Worm (Caenorhabditis elegans) whole organism, mixed stage, embryonic: ENCODE measurements around the gene F29A7.6.

Experiments
- M03D4.4 ChIP-seq: sonication (generic microtip); optimal IDR thresholded peaks from 2 replicates; lab custom pipeline; 2017; ENCODE audit warnings: mild to moderate bottlenecking, missing genetic modification characterization, missing compliant biosample characterization
- bed-3 ChIP-seq: fragments of 200-800 bp; sonication (Bioruptor generic); optimal IDR thresholded peaks from 3 replicates; lab custom pipeline; 2018; ENCODE audit warnings: mild to moderate bottlenecking, missing genetic modification characterization, moderate library complexity, missing compliant biosample characterization
- blmp-1 ChIP-seq: fragments of 150-350 bp; optimal IDR thresholded peaks from 2 replicates; lab custom pipeline; 2014; ENCODE audit warnings: missing biosample characterization, missing genetic modification characterization
- ceh-39 ChIP-seq: fragments of 150-350 bp; optimal IDR thresholded peaks from 2 replicates; lab custom pipeline; 2014; ENCODE audit warnings: missing biosample characterization, missing genetic modification characterization
- ceh-43 ChIP-seq: fragments of 200-800 bp; sonication (Bioruptor generic); optimal IDR thresholded peaks from 2 replicates; lab custom pipeline; 2018; ENCODE audit warnings: mild to moderate bottlenecking, missing genetic modification characterization, moderate library complexity, missing compliant biosample characterization
- ceh-83 ChIP-seq: fragments of 200-800 bp; sonication (Bioruptor generic); optimal IDR thresholded peaks from 2 replicates; lab custom pipeline; 2018; ENCODE audit warnings: mild to moderate bottlenecking, missing genetic modification characterization, missing compliant biosample characterization
- ces-1 ChIP-seq: fragments of 150-350 bp; optimal IDR thresholded peaks from 2 replicates; lab custom pipeline; 2014; ENCODE audit warnings: missing biosample characterization, missing genetic modification reagents, missing genetic modification characterization
- cnd-1 ChIP-seq: fragments of 200-800 bp; sonication (Bioruptor generic); optimal IDR thresholded peaks from 2 replicates; lab custom pipeline; 2018; ENCODE audit warnings: mild to moderate bottlenecking, missing genetic modification characterization, missing compliant biosample characterization
- drap-1 ChIP-seq: fragments of 200-800 bp; sonication (Bioruptor generic); optimal IDR thresholded peaks from 3 replicates; lab custom pipeline; 2018; ENCODE audit warnings: mild to moderate bottlenecking, missing genetic modification characterization, missing compliant biosample characterization
- elt-1 ChIP-seq: sonication (generic microtip); optimal IDR thresholded peaks from 2 replicates; lab custom pipeline; 2017; ENCODE audit warnings: missing genetic modification characterization, mild to moderate bottlenecking, missing compliant biosample characterization, antibody characterized with exemption, moderate library complexity, borderline replicate concordance; ENCODE audit not compliant: insufficient read depth
- elt-3 ChIP-seq: fragments of 150-350 bp; optimal IDR thresholded peaks from 2 replicates; lab custom pipeline; 2014; ENCODE audit warnings: missing biosample characterization, missing genetic modification characterization
- flh-1 ChIP-seq: fragments of 200-800 bp; sonication (Bioruptor generic); optimal IDR thresholded peaks from 2 replicates; lab custom pipeline; 2018; ENCODE audit warnings: mild to moderate bottlenecking, missing genetic modification characterization, moderate library complexity, missing compliant biosample characterization
- ham-2 ChIP-seq: fragments of 200-800 bp; sonication (Bioruptor generic); optimal IDR thresholded peaks from 2 replicates; lab custom pipeline; 2018; ENCODE audit warnings: mild to moderate bottlenecking, missing genetic modification characterization, missing compliant biosample characterization
- hlh-1 ChIP-seq: fragments of 150-350 bp; optimal IDR thresholded peaks from 2 replicates; lab custom pipeline; 2014; ENCODE audit warnings: missing biosample characterization, missing genetic modification reagents, missing genetic modification characterization
- lin-13 ChIP-seq: fragments of 150-350 bp; optimal IDR thresholded peaks from 2 replicates; lab custom pipeline; 2014; ENCODE audit warnings: missing biosample characterization, missing genetic modification characterization
- lin-32 ChIP-seq: fragments of 200-800 bp; sonication (Bioruptor generic); optimal IDR thresholded peaks from 2 replicates; lab custom pipeline; 2018; ENCODE audit warnings: mild to moderate bottlenecking, missing genetic modification characterization, missing compliant biosample characterization
- lsy-2 ChIP-seq: fragments of 150-350 bp; optimal IDR thresholded peaks from 2 replicates; lab custom pipeline; 2014; ENCODE audit warnings: missing biosample characterization, missing genetic modification characterization
- mab-5 ChIP-seq: fragments of 150-350 bp; optimal IDR thresholded peaks from 2 replicates; lab custom pipeline; 2014; ENCODE audit warnings: missing biosample characterization, missing genetic modification characterization
- mep-1 ChIP-seq: fragments of 150-350 bp; optimal IDR thresholded peaks from 2 replicates; lab custom pipeline; 2017; ENCODE audit warnings: missing biosample characterization, missing genetic modification reagents, missing genetic modification characterization, inconsistent platforms
- mls-2 ChIP-seq: sonication (generic microtip); optimal IDR thresholded peaks from 2 replicates; lab custom pipeline; 2016; ENCODE audit warnings: mild to moderate bottlenecking, missing genetic modification characterization, moderate library complexity, missing compliant biosample characterization
- nhr-12 ChIP-seq: fragments of 150-350 bp; optimal IDR thresholded peaks from 2 replicates; lab custom pipeline; 2014; ENCODE audit warnings: missing biosample characterization, missing genetic modification characterization
- nhr-2 ChIP-seq: fragments of 150-350 bp; optimal IDR thresholded peaks from 2 replicates; lab custom pipeline; 2014; ENCODE audit warnings: missing biosample characterization, missing genetic modification characterization
- nhr-237 ChIP-seq: fragments of 150-350 bp; optimal IDR thresholded peaks from 2 replicates; lab custom pipeline; 2014; ENCODE audit warnings: missing biosample characterization, missing genetic modification characterization
- nhr-76 ChIP-seq: sonication (generic microtip); optimal IDR thresholded peaks from 2 replicates; lab custom pipeline; 2017; ENCODE audit warnings: missing biosample characterization, missing genetic modification characterization
- pha-4 ChIP-seq: fragments of 150-350 bp; optimal IDR thresholded peaks from 2 replicates; lab custom pipeline; 2018; ENCODE audit warnings: missing biosample characterization, missing genetic modification reagents, missing genetic modification characterization
- sem-2 ChIP-seq: fragments of 200-800 bp; sonication (Bioruptor generic); optimal IDR thresholded peaks from 2 replicates; lab custom pipeline; 2018; ENCODE audit warnings: mild to moderate bottlenecking, missing genetic modification characterization, missing compliant biosample characterization
- snpc-4 ChIP-seq: fragments of 150-350 bp; optimal IDR thresholded peaks from 2 replicates; lab custom pipeline; 2014; ENCODE audit warnings: missing biosample characterization, missing genetic modification characterization
- sptf-1 ChIP-seq: sonication (generic microtip); optimal IDR thresholded peaks from 2 replicates; lab custom pipeline; 2017; ENCODE audit warnings: mild to moderate bottlenecking, missing genetic modification characterization, moderate library complexity, missing compliant biosample characterization
- tbx-8 ChIP-seq: fragments of 200-800 bp; sonication (Bioruptor generic); optimal IDR thresholded peaks from 2 replicates; lab custom pipeline; 2018; ENCODE audit warnings: mild to moderate bottlenecking, missing genetic modification characterization, moderate library complexity, missing compliant biosample characterization
- unc-39 ChIP-seq: fragments of 150-350 bp; optimal IDR thresholded peaks from 2 replicates; lab custom pipeline; 2014; ENCODE audit warnings: missing biosample characterization, missing genetic modification characterization
- unc-62 ChIP-seq: fragments of 150-350 bp; optimal IDR thresholded peaks from 2 replicates; lab custom pipeline; 2014; ENCODE audit warnings: missing biosample characterization, missing genetic modification reagents, missing genetic modification characterization
- ztf-11 ChIP-seq: fragments of 150-350 bp; optimal IDR thresholded peaks from 2 replicates; lab custom pipeline; 2014; ENCODE audit warnings: missing biosample characterization, missing genetic modification characterization

The F29A7.6 gene

ce11 chrII:2769021-2769420, 16.6 kb upstream of the F29A7.6 start, which contains the start of gene F08D12.7:
F08D12.7 (minus strand) TSS chrII:2769121.
- TF ChIP-seq hlh-1 (tag; lab: Kevin White, UChicago) (peak; percentile 88), M03D4.4 (tag; lab: Kevin White, UChicago) (no peak), ham-2 (GFP tag; lab: Kevin White, UChicago) (no peak), unc-39 (no peak), pha-4 (tag; lab: Kevin White, UChicago) (no peak), elt-3 (tag; lab: Kevin White, UChicago) (no peak)
- TF ChIP-seq, all 35 proteins: peak for 1

DNA sequence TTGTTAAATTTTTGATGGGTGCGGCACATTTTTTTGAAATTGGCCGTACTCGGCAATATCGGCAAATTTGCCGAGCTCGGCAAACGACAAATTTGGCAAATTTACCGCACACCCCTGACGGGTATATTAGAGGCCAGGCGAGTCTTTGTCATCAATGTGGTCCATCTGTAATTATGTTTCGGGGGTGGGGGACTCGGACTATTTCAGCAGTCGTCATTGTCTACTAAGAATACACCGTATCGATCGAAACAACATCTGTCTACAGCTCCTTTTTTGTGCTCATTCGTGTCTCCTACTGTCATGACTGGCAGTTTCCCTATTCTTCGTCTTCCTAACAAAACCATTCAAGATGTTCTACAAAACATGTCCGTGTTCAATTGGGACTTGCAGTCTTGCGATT, 13.9 kb upstream of the F29A7.6 start, which contains the start of gene F08D12.15:
Gene F08D12.15 (plus strand): TSS at position 301 of the 400 bp plus-strand sequence.
- TF ChIP-seq hlh-1 (tag; lab: Kevin White, UChicago) (no peak), lsy-2 (tag; lab: Kevin White, UChicago) (no peak), flh-1 (GFP tag; lab: Kevin White, UChicago) (no peak), mep-1 (tag; lab: Kevin White, UChicago) (no peak), mab-5 (tag; lab: Kevin White, UChicago) (no peak), ceh-43 (GFP tag; lab: Kevin White, UChicago) (no peak), nhr-237 (no peak), ceh-39 (tag; lab: Kevin White, UChicago) (no peak), nhr-12 (tag; lab: Kevin White, UChicago) (no peak), ces-1 (GFP tag; lab: Kevin White, UChicago) (no peak), snpc-4 (tag; lab: Kevin White, UChicago) (no peak), mls-2 (tag; lab: Kevin White, UChicago) (no peak), ceh-83 (no peak), cnd-1 (tag; lab: Kevin White, UChicago) (no peak), nhr-2 (tag; lab: Kevin White, UChicago) (no peak), nhr-76 (tag; lab: Kevin White, UChicago) (no peak)

- no peak for TF ChIP-seq pha-4 (tag; lab: Kevin White, UChicago)
- no peak for TF ChIP-seq flh-1 (GFP tag; lab: Kevin White, UChicago)
- TF ChIP-seq ceh-39 (tag; lab: Kevin White, UChicago), result no peak
- no peak for TF ChIP-seq sem-2 (GFP tag; lab: Kevin White, UChicago)
- TF ChIP-seq nhr-237, result no peak
- TF ChIP-seq snpc-4 (tag; lab: Kevin White, UChicago), result no peak
- no peak for TF ChIP-seq lin-32
- TF ChIP-seq ces-1 (GFP tag; lab: Kevin White, UChicago), result no peak
- no peak for TF ChIP-seq hlh-1 (tag; lab: Kevin White, UChicago)
- TF ChIP-seq tbx-8, result no peak
- TF ChIP-seq cnd-1 (tag; lab: Kevin White, UChicago), result no peak
- TF ChIP-seq elt-1, result no peak
- TF ChIP-seq unc-62 (GFP tag; lab: Kevin White, UChicago), result no peak
Observed at ce11 chrII:2764664-2765063, 12.3 kb upstream of the F29A7.6 start, which contains the start of gene fbxb-108. fbxb-108 (plus strand) TSS chrII:2764964.

ce11 chrII:2762108-2762507, 9.7 kb upstream of the F29A7.6 start, which contains the start of gene fbxb-106:
fbxb-106 (plus strand) TSS chrII:2762408.
- TF ChIP-seq elt-1 (no peak), pha-4 (tag; lab: Kevin White, UChicago) (no peak), bed-3 (GFP tag; lab: Kevin White, UChicago) (no peak), ztf-11 (tag; lab: Kevin White, UChicago) (no peak), unc-39 (no peak), M03D4.4 (tag; lab: Kevin White, UChicago) (no peak), unc-62 (GFP tag; lab: Kevin White, UChicago) (no peak), mab-5 (tag; lab: Kevin White, UChicago) (no peak), sptf-1 (tag; lab: Kevin White, UChicago) (no peak), blmp-1 (tag; lab: Kevin White, UChicago) (no peak), ham-2 (GFP tag; lab: Kevin White, UChicago) (no peak), drap-1 (GFP tag; lab: Kevin White, UChicago) (no peak), ceh-43 (GFP tag; lab: Kevin White, UChicago) (no peak), lin-13 (tag; lab: Kevin White, UChicago) (no peak), ces-1 (GFP tag; lab: Kevin White, UChicago) (no peak), mep-1 (tag; lab: Kevin White, UChicago) (no peak), elt-3 (tag; lab: Kevin White, UChicago) (no peak), nhr-2 (tag; lab: Kevin White, UChicago) (no peak)
